Fruit fly (Drosophila melanogaster) whole organism, prepupa: Measurements from ENCODE around the gene CG33941.

Experiments
- CG10669 ChIP-seq: fragments of 200-800 bp; sonication (Bioruptor generic); optimal IDR thresholded peaks from 3 replicates; lab custom pipeline; 2018; ENCODE audit warnings: missing biosample characterization, mild to moderate bottlenecking, missing genetic modification characterization, moderate library complexity
- Eip93F ChIP-seq: fragments of 200-800 bp; sonication (Bioruptor generic); optimal IDR thresholded peaks from 2 replicates; lab custom pipeline; 2016; ENCODE audit warnings: missing biosample characterization, mild to moderate bottlenecking, missing genetic modification characterization
- Hr4 ChIP-seq: fragments of 200-800 bp; sonication (Bioruptor generic); optimal IDR thresholded peaks from 3 replicates; lab custom pipeline; 2016; ENCODE audit warnings: missing biosample characterization, missing genetic modification characterization
- Lpt ChIP-seq: fragments of 200-800 bp; sonication (Bioruptor generic); optimal IDR thresholded peaks from 3 replicates; lab custom pipeline; 2016; ENCODE audit warnings: missing biosample characterization, missing genetic modification characterization
- OdsH ChIP-seq: fragments of 200-800 bp; sonication (Bioruptor generic); optimal IDR thresholded peaks from 3 replicates; lab custom pipeline; 2016; ENCODE audit warnings: missing biosample characterization, missing genetic modification characterization
- Sox14 ChIP-seq: fragments of 200-800 bp; sonication (Bioruptor generic); optimal IDR thresholded peaks from 3 replicates; lab custom pipeline; 2016; ENCODE audit warnings: missing biosample characterization, missing genetic modification characterization
- vri ChIP-seq: fragments of 200-800 bp; sonication (Bioruptor generic); optimal IDR thresholded peaks from 3 replicates; lab custom pipeline; 2016; ENCODE audit warnings: missing biosample characterization, mild to moderate bottlenecking, missing genetic modification characterization

dm6 chr4:490111-490510 lies 22.8 kb downstream of the CG33941 start:
- TF ChIP-seq Hr4 (GFP tag; lab: Kevin White, UChicago), result no peak
- TF ChIP-seq vri, result no peak
- no peak for TF ChIP-seq CG10669 (GFP tag; lab: Kevin White, UChicago)
- TF ChIP-seq Eip93F (GFP tag; lab: Kevin White, UChicago), result no peak
- no peak for TF ChIP-seq OdsH
- TF ChIP-seq Lpt (GFP tag; lab: Kevin White, UChicago), result no peak
- no peak for TF ChIP-seq Sox14 (GFP tag; lab: Kevin White, UChicago)
